Worm (Caenorhabditis elegans) whole organism, L2 larva: Measurements from ENCODE around the gene F11A5.9.

ENCODE experiments used
- R02D3.7 ChIP-seq: fragments of 150-350 bp; optimal IDR thresholded peaks from 2 replicates; lab custom pipeline; 2014; ENCODE audit warnings: missing biosample characterization, missing genetic modification characterization
- blmp-1 ChIP-seq: sonication (generic microtip); optimal IDR thresholded peaks from 2 replicates; lab custom pipeline; 2017; ENCODE audit warnings: missing genetic modification characterization, mild to moderate bottlenecking, missing compliant biosample characterization, antibody characterized with exemption, moderate library complexity; ENCODE audit not compliant: insufficient read depth
- ceh-82 ChIP-seq: fragments of 150-350 bp; optimal IDR thresholded peaks from 2 replicates; lab custom pipeline; 2014; ENCODE audit warnings: missing biosample characterization, missing genetic modification characterization
- crh-2 ChIP-seq: sonication (generic microtip); optimal IDR thresholded peaks from 2 replicates; lab custom pipeline; 2017; ENCODE audit warnings: missing biosample characterization, missing genetic modification characterization
- egl-27 ChIP-seq: sonication (generic microtip); optimal IDR thresholded peaks from 3 replicates; lab custom pipeline; 2017; ENCODE audit warnings: missing biosample characterization, missing genetic modification reagents, missing genetic modification characterization
- elt-1 ChIP-seq: fragments of 150-350 bp; optimal IDR thresholded peaks from 2 replicates; lab custom pipeline; 2014; ENCODE audit warnings: missing biosample characterization, missing genetic modification characterization
- lin-11 ChIP-seq: fragments of 150-350 bp; sonication (generic microtip); optimal IDR thresholded peaks from 2 replicates; lab custom pipeline; 2014; ENCODE audit warnings: missing biosample characterization, missing genetic modification characterization, inconsistent platforms, mixed read lengths
- lsy-2 ChIP-seq, 2 experiments: fragments of 150-350 bp in 1 of 2; sonication (generic microtip) in 1 of 2; optimal IDR thresholded peaks; 2 replicates each; lab custom pipeline; 2014 to 2017; ENCODE audit warnings: missing biosample characterization in 2 of 2, missing genetic modification characterization in 2 of 2
- mdl-1 ChIP-seq, 2 experiments: fragments of 150-350 bp in 1 of 2; sonication (generic microtip) in 1 of 2; optimal IDR thresholded peaks; 2 replicates each; lab custom pipeline; 2017; ENCODE audit warnings: missing biosample characterization in 2 of 2, missing genetic modification characterization in 2 of 2
- nhr-12 ChIP-seq: fragments of 150-350 bp; optimal IDR thresholded peaks from 2 replicates; lab custom pipeline; 2014; ENCODE audit warnings: missing biosample characterization, missing genetic modification characterization
- nhr-129 ChIP-seq: fragments of 150-350 bp; optimal IDR thresholded peaks from 2 replicates; lab custom pipeline; 2014; ENCODE audit warnings: missing biosample characterization, missing genetic modification characterization
- nhr-25 ChIP-seq: fragments of 150-350 bp; sonication (generic microtip); optimal IDR thresholded peaks from 3 replicates; lab custom pipeline; 2014; ENCODE audit warnings: missing biosample characterization, missing genetic modification characterization
- peb-1 ChIP-seq: fragments of 150-350 bp; optimal IDR thresholded peaks from 2 replicates; lab custom pipeline; 2014; ENCODE audit warnings: missing biosample characterization, missing genetic modification characterization
- sma-9 ChIP-seq, 2 experiments: fragments of 150-350 bp in 1 of 2; sonication (generic microtip) in 1 of 2; optimal IDR thresholded peaks; 2 replicates each; lab custom pipeline; 2014 to 2016; ENCODE audit warnings: missing genetic modification characterization in 2 of 2, mild to moderate bottlenecking in 1 of 2, missing biosample characterization in 1 of 2, missing compliant biosample characterization in 1 of 2, missing genetic modification reagents in 1 of 2, moderate library complexity in 1 of 2
- snpc-4 ChIP-seq: fragments of 150-350 bp; optimal IDR thresholded peaks from 2 replicates; lab custom pipeline; 2014; ENCODE audit warnings: missing biosample characterization, missing genetic modification characterization
- unc-55 ChIP-seq: fragments of 150-350 bp; sonication (generic microtip); optimal IDR thresholded peaks from 3 replicates; lab custom pipeline; 2014; ENCODE audit warnings: missing biosample characterization, missing genetic modification reagents, missing genetic modification characterization
- zag-1 ChIP-seq: fragments of 150-350 bp; optimal IDR thresholded peaks from 2 replicates; lab custom pipeline; 2014; ENCODE audit warnings: missing biosample characterization, missing genetic modification characterization
- ztf-1 ChIP-seq: fragments of 200-800 bp; sonication (Bioruptor generic); conservative IDR thresholded peaks from 2 replicates; pipeline ENCODE4 v1.3.6; 2022; ENCODE audit warnings: missing genetic modification characterization, missing compliant biosample characterization

Gene F11A5.9

DNA sequence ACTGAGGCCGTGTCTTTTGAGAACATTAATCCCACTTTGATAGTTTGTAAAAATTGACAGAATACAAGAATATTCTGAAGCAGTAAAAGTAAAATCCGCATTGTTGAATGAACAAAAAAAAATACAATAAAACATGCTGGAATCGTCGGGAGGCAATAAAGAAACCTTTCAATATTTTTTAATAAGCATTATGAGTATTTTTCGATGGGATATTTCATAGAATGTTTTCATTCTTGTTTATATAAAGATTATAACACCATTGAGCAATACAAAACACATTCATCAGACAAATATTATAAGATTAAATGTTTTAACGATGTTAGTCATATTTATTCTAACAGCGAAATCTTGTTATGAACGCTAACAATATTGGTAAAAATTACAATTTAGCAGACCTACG is 39.0 kb downstream of the F11A5.9 start, which contains the start of gene gcy-20:
Gene gcy-20, minus strand, starts transcription at position 101 of the 400 bp plus-strand sequence.
- TF ChIP-seq elt-1 (tag; lab: Kevin White, UChicago): no peak

DNA sequence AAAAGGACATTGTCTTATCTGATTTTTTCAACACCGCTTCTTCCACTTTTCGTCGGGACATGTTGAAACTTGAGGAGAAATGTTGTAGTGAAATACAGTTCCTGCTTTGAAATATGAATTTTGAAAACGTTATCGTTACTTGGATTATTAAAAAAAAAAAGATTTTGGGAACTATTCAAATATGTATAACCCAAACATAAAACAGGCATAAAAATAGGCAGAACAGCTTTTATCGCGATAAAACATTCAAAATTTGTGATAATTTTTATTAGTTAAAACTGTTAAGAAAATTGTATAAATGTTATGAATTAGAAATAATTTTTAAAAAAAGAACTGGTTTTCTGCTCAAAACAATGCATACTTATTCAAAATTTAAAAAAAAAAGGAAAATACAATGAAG is 41.7 kb downstream of the F11A5.9 start, which contains the start of gene bgnt-1.3:
Gene bgnt-1.3, minus strand, starts transcription at position 101 of the 400 bp plus-strand sequence.
- TF ChIP-seq unc-55 (GFP tag; lab: Kevin White, UChicago): no peak

DNA sequence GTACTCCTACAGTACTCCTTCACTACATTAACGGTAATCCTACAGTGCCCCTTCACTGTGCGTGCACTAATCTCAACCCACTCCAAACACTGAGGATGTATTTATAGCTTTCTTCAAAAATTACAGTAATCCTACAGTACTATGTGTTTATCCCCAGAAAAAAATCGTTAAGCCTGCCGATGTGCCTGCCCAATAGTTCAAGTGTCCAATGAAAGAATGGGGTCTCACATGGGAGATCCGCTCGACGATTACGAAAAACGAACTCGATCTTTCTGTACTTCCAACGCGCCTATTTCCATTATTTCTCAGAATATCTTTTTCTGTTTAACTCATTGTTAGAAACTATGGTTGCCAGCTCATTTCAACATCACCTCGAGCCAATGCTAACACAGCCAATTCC is 43.5 kb downstream of the F11A5.9 start, which contains the start of gene nhr-218:
Gene nhr-218, plus strand, starts transcription at position 301 of the 400 bp plus-strand sequence.
- no peak for TF ChIP-seq ceh-82 (tag; lab: Kevin White, UChicago)
- TF ChIP-seq snpc-4 (tag; lab: Kevin White, UChicago): no peak
- no peak for TF ChIP-seq mdl-1 (tag; optimal IDR thresholded peaks at IDR 0.05; lab: Kevin White, UChicago)
- no peak for TF ChIP-seq lin-11 (tag; lab: Kevin White, UChicago)
- TF ChIP-seq nhr-129: no peak
- no peak for TF ChIP-seq crh-2 (tag; lab: Kevin White, UChicago)
- TF ChIP-seq zag-1 (tag; lab: Kevin White, UChicago): no peak
- no peak for TF ChIP-seq blmp-1 (tag; lab: Kevin White, UChicago)

DNA sequence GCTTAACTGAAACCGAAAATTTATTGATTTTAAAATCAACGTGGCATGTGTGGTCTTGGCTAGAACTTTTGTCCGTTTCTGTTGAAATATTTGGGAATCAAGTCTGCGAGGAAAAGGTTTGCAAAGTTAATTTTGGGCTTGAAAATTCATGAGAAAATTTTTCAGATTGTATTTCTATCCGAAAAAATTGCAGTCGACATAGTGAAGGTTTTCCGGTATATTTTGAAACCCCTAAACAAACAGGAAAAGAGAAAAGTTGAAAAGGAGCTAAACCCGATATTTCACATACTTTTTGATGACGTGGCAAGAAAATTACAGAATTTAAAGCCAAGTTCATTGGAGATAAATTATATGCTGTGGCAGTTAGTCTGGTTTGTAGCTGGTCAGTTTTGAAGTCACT is 45.0 kb downstream of the F11A5.9 start, which contains the start of gene nhr-127:
Gene nhr-127, plus strand, starts transcription at position 301 of the 400 bp plus-strand sequence.
- no peak for TF ChIP-seq peb-1 (tag; lab: Kevin White, UChicago)
- TF ChIP-seq lsy-2 (tag; optimal IDR thresholded peaks at IDR 0.05; lab: Kevin White, UChicago): no peak
- TF ChIP-seq nhr-25 (tag; lab: Kevin White, UChicago): no peak
- TF ChIP-seq sma-9 (GFP tag; optimal IDR thresholded peaks at IDR 0.05; lab: Kevin White, UChicago): no peak
- TF ChIP-seq sma-9 (tag; optimal IDR thresholded peaks at IDR 0.05; lab: Kevin White, UChicago): no peak
- TF ChIP-seq nhr-12 (tag; lab: Kevin White, UChicago): no peak
- no peak for TF ChIP-seq R02D3.7
- TF ChIP-seq elt-1 (tag; lab: Kevin White, UChicago): no peak
- no peak for TF ChIP-seq ztf-1 (GFP tag; lab: Robert Waterston, UW)
- TF ChIP-seq, all 48 proteins: peak for 0

DNA sequence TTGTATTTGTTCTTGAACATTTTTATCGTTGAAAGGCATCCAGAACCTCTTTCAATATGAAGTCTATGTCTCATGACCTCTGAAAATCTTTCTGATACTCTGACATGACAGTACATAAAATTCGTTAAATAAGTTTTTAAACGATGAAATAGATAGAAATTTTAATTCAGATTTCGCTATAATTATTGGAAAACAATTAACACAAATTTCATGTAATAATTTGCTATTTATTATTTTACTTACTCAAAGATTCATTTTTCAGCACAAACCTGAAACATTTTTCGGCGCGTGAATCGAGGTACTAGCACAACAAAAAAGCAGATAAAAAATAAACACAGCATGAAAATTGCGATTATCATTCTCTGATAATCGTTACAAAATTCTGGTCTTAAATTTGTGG is 51.8 kb downstream of the F11A5.9 start, which contains the start of gene T13F3.4:
Gene T13F3.4, minus strand, starts transcription at position 101 of the 400 bp plus-strand sequence.
- TF ChIP-seq egl-27 (no peak), ztf-1 (GFP tag; lab: Robert Waterston, UW) (no peak)
